Fruit fly (Drosophila melanogaster): ENCODE measurements around the gene Invadolysin.

dm6 chr3R:10170356-10170876 is 25.9 kb downstream of the Invadolysin start, which contains the start of gene Best1:
- TF ChIP-seq pdm3 (GFP tag; optimal IDR thresholded peaks at IDR 0.05), result peak; percentile 86
- peak; percentile 93 for TF ChIP-seq CG16779 (tag; optimal IDR thresholded peaks at IDR 0.05)
- peak; percentile 89 for TF ChIP-seq Gug (GFP tag; IDR thresholded peaks at IDR 0.05)
- TF ChIP-seq ss (GFP tag; optimal IDR thresholded peaks at IDR 0.05), result peak; percentile 86 to 91
- peak; percentile 95 for TF ChIP-seq esn (GFP tag; optimal IDR thresholded peaks at IDR 0.05)
- TF ChIP-seq Hr38 (GFP tag; optimal IDR thresholded peaks at IDR 0.05), result no peak
- peak; percentile 78 for TF ChIP-seq Lpt (GFP tag; optimal IDR thresholded peaks at IDR 0.05)
